Fruit fly (Drosophila melanogaster) whole organism, embryonic: Measurements from ENCODE around the gene ATPsynbeta.

ENCODE experiments used
- Adf1 ChIP-seq: fragments of 200-800 bp; sonication (Bioruptor generic); IDR thresholded peaks from 2 replicates; pipeline ENCODE4 v1.3.6; 2022; ENCODE audit warnings: missing biosample characterization, missing genetic modification characterization
- Antp ChIP-seq: fragments of 200-800 bp; sonication (Bioruptor generic); optimal IDR thresholded peaks from 3 replicates; lab custom pipeline; 2016; ENCODE audit warnings: missing biosample characterization, missing genetic modification characterization
- Awh ChIP-seq: fragments of 200-800 bp; sonication (Bioruptor generic); IDR thresholded peaks from 2 replicates; pipeline ENCODE4, ENCODE4 v1.3.6; 2022; ENCODE audit warnings: missing biosample characterization, missing genetic modification characterization
- CG10431 ChIP-seq: fragments of 200-800 bp; sonication (Bioruptor generic); optimal IDR thresholded peaks from 3 replicates; lab custom pipeline; 2018; ENCODE audit warnings: missing biosample characterization, mild to moderate bottlenecking, missing genetic modification characterization
- CG10959 ChIP-seq: fragments of 200-800 bp; sonication (Bioruptor generic); IDR thresholded peaks from 2 replicates; pipeline ENCODE4 v1.3.6; 2022; ENCODE audit warnings: missing biosample characterization, missing genetic modification characterization
- CG11695 ChIP-seq: fragments of 200-800 bp; sonication (Bioruptor generic); IDR thresholded peaks from 3 replicates; pipeline ENCODE4 v1.3.6; 2022; ENCODE audit warnings: missing biosample characterization, missing genetic modification characterization
- CG11696 ChIP-seq: fragments of 200-800 bp; sonication (Bioruptor generic); IDR thresholded peaks from 2 replicates; pipeline ENCODE4 v1.3.6; 2022; ENCODE audit warnings: missing biosample characterization, missing genetic modification characterization
- CG14667 ChIP-seq: fragments of 200-800 bp; sonication (Bioruptor generic); IDR thresholded peaks from 2 replicates; pipeline ENCODE4 v1.3.6; 2022; ENCODE audit warnings: missing biosample characterization, missing genetic modification characterization
- CG14710 ChIP-seq: fragments of 200-800 bp; sonication (Bioruptor generic); optimal IDR thresholded peaks from 3 replicates; lab custom pipeline; 2019; ENCODE audit warnings: missing biosample characterization, mild to moderate bottlenecking, missing genetic modification characterization, moderate library complexity
- CG1603 ChIP-seq: fragments of 200-800 bp; sonication (Bioruptor generic); optimal IDR thresholded peaks from 2 replicates; lab custom pipeline; 2019; ENCODE audit warnings: missing biosample characterization, mild to moderate bottlenecking, missing genetic modification characterization, moderate library complexity
- CG2712 ChIP-seq: fragments of 200-800 bp; optimal IDR thresholded peaks from 3 replicates; lab custom pipeline; 2019; ENCODE audit warnings: missing biosample characterization, mild to moderate bottlenecking, missing genetic modification characterization, moderate library complexity
- CG30431 ChIP-seq: fragments of 200-800 bp; sonication (Bioruptor generic); optimal IDR thresholded peaks from 2 replicates; lab custom pipeline; 2017; ENCODE audit warnings: missing biosample characterization, missing genetic modification characterization
- CG31224 ChIP-seq: fragments of 200-800 bp; sonication (Bioruptor generic); IDR thresholded peaks from 2 replicates; pipeline ENCODE4 v1.3.6; 2022; ENCODE audit warnings: missing biosample characterization, missing genetic modification characterization
- CG32772 ChIP-seq: fragments of 200-800 bp; sonication (Bioruptor generic); IDR thresholded peaks from 2 replicates; pipeline ENCODE4 v1.3.6; 2022; ENCODE audit warnings: missing biosample characterization, missing genetic modification characterization
- CG34224 ChIP-seq: fragments of 200-800 bp; sonication (Bioruptor generic); IDR thresholded peaks from 3 replicates; pipeline ENCODE4 v1.3.6; 2022; ENCODE audit warnings: missing biosample characterization, missing genetic modification characterization; ENCODE audit not compliant: partially characterized antibody
- CG34376 ChIP-seq: fragments of 200-800 bp; sonication (Bioruptor generic); optimal IDR thresholded peaks from 2 replicates; lab custom pipeline; 2018; ENCODE audit warnings: missing biosample characterization, mild to moderate bottlenecking, missing genetic modification characterization
- CG3847 ChIP-seq: fragments of 200-800 bp; sonication (Bioruptor generic); IDR thresholded peaks from 2 replicates; pipeline ENCODE4 v1.3.6; 2022; ENCODE audit warnings: missing biosample characterization, missing genetic modification characterization
- CG4328 ChIP-seq: fragments of 200-800 bp; sonication (Bioruptor generic); optimal IDR thresholded peaks from 3 replicates; lab custom pipeline; 2017; ENCODE audit warnings: missing biosample characterization, missing genetic modification reagents, missing genetic modification characterization
- CG43689 ChIP-seq: fragments of 200-800 bp; sonication (Bioruptor generic); IDR thresholded peaks from 2 replicates; pipeline ENCODE4 v1.3.6; 2022; ENCODE audit warnings: missing biosample characterization, missing genetic modification characterization
- CG4730 ChIP-seq: fragments of 200-800 bp; sonication (Bioruptor generic); IDR thresholded peaks from 2 replicates; pipeline ENCODE4 v1.3.6; 2022; ENCODE audit warnings: missing biosample characterization, missing genetic modification characterization
- CG5953 ChIP-seq: fragments of 200-800 bp; sonication (Bioruptor generic); IDR thresholded peaks from 2 replicates; pipeline ENCODE4 v1.3.6; 2022; ENCODE audit warnings: missing biosample characterization, missing genetic modification characterization
- CG6683 ChIP-seq: fragments of 200-800 bp; sonication (Bioruptor generic); optimal IDR thresholded peaks from 2 replicates; lab custom pipeline; 2017; ENCODE audit warnings: missing biosample characterization, mild to moderate bottlenecking, missing genetic modification characterization, missing genetic modification reagents
- CG6854 ChIP-seq: fragments of 200-800 bp; sonication (Bioruptor generic); optimal IDR thresholded peaks from 3 replicates; lab custom pipeline; 2017; ENCODE audit warnings: missing biosample characterization, mild to moderate bottlenecking, missing genetic modification characterization
- CG7963 ChIP-seq: fragments of 200-800 bp; sonication (Bioruptor generic); IDR thresholded peaks from 3 replicates; pipeline ENCODE4 v1.3.6; 2022; ENCODE audit warnings: missing biosample characterization, missing genetic modification characterization; ENCODE audit not compliant: partially characterized antibody
- CG8290 ChIP-seq, 3 experiments: fragments of 200-800 bp; sonication (Bioruptor generic); optimal IDR thresholded peaks; 2 replicates each; lab custom pipeline; 2016 to 2019; ENCODE audit warnings: missing biosample characterization in 3 of 3, missing genetic modification characterization in 3 of 3, mild to moderate bottlenecking in 2 of 3, moderate library complexity in 1 of 3
- CG8765 ChIP-seq: fragments of 200-800 bp; sonication (Bioruptor generic); IDR thresholded peaks from 2 replicates; pipeline ENCODE4 v1.3.6; 2022; ENCODE audit warnings: missing biosample characterization, missing genetic modification characterization
- CG8924 ChIP-seq: fragments of 200-800 bp; optimal IDR thresholded peaks from 3 replicates; lab custom pipeline; 2019; ENCODE audit warnings: missing biosample characterization, mild to moderate bottlenecking, missing genetic modification characterization, moderate library complexity
- CG9817 ChIP-seq: fragments of 200-800 bp; sonication (Bioruptor generic); optimal IDR thresholded peaks from 2 replicates; lab custom pipeline; 2018; ENCODE audit warnings: missing biosample characterization, mild to moderate bottlenecking, missing genetic modification characterization, moderate library complexity
- Camta ChIP-seq: fragments of 200-800 bp; sonication (Bioruptor generic); optimal IDR thresholded peaks from 2 replicates; lab custom pipeline; 2016; ENCODE audit warnings: missing biosample characterization, missing genetic modification characterization
- H15 ChIP-seq: fragments of 200-800 bp; sonication (Bioruptor generic); IDR thresholded peaks from 3 replicates; pipeline ENCODE4 v1.3.6; 2022; ENCODE audit warnings: missing biosample characterization, missing genetic modification characterization
- HLH4C ChIP-seq: fragments of 200-800 bp; sonication (Bioruptor generic); IDR thresholded peaks from 3 replicates; pipeline ENCODE4 v1.3.6; 2022; ENCODE audit warnings: missing biosample characterization, missing genetic modification characterization; ENCODE audit not compliant: partially characterized antibody
- Hr3 ChIP-seq: fragments of 200-800 bp; sonication (Bioruptor generic); optimal IDR thresholded peaks from 3 replicates; lab custom pipeline; 2016; ENCODE audit warnings: missing biosample characterization, missing genetic modification characterization
- Hr78 ChIP-seq, 2 experiments: fragments of 200-800 bp in 1 of 2; fragments of >200 bp in 1 of 2; sonication (Bioruptor generic) in 1 of 2; optimal IDR thresholded peaks; 2 replicates each; lab custom pipeline; 2017 to 2019; ENCODE audit warnings: missing biosample characterization in 2 of 2, missing genetic modification characterization in 2 of 2, mild to moderate bottlenecking in 1 of 2, moderate library complexity in 1 of 2
- NC2β ChIP-seq: fragments of 200-800 bp; sonication (Bioruptor generic); optimal IDR thresholded peaks from 2 replicates; lab custom pipeline; 2016; ENCODE audit warnings: missing biosample characterization, missing genetic modification characterization
- Nf-YB ChIP-seq: fragments of 200-800 bp; sonication (Bioruptor generic); optimal IDR thresholded peaks from 3 replicates; lab custom pipeline; 2019; ENCODE audit warnings: missing biosample characterization, mild to moderate bottlenecking, missing genetic modification characterization, moderate library complexity
- TFAM ChIP-seq: fragments of 200-800 bp; sonication (Bioruptor generic); optimal IDR thresholded peaks from 2 replicates; lab custom pipeline; 2017; ENCODE audit warnings: missing biosample characterization, missing genetic modification characterization, inconsistent platforms
- Trl ChIP-seq, 3 experiments: fragments of >200 bp in 2 of 3; fragments of 200-800 bp in 1 of 3; sonication (Bioruptor generic) in 1 of 3; optimal IDR thresholded peaks; 2 replicates in 1 of 3; 3 replicates in 2 of 3; lab custom pipeline; 2016 to 2017; ENCODE audit warnings: missing biosample characterization in 1 of 3, missing genetic modification characterization in 1 of 3
- YL-1 ChIP-seq: fragments of 200-800 bp; sonication (Bioruptor generic); optimal IDR thresholded peaks from 3 replicates; lab custom pipeline; 2017; ENCODE audit warnings: missing biosample characterization, mild to moderate bottlenecking, missing genetic modification characterization
- ash1 ChIP-seq: fragments of 200-800 bp; sonication (Bioruptor generic); optimal IDR thresholded peaks from 2 replicates; lab custom pipeline; 2018; ENCODE audit warnings: missing biosample characterization, mild to moderate bottlenecking, missing genetic modification characterization
- btn ChIP-seq: fragments of 200-800 bp; sonication (Bioruptor generic); optimal IDR thresholded peaks from 2 replicates; lab custom pipeline; 2016; ENCODE audit warnings: missing biosample characterization, missing genetic modification characterization
- dpn ChIP-seq, 2 experiments: fragments of 200-800 bp; sonication (Bioruptor generic); optimal IDR thresholded peaks; 3 replicates each; lab custom pipeline; 2016; ENCODE audit warnings: missing biosample characterization in 2 of 2, missing genetic modification characterization in 2 of 2
- eyg ChIP-seq: fragments of 200-800 bp; sonication (Bioruptor generic); optimal IDR thresholded peaks from 3 replicates; lab custom pipeline; 2016; ENCODE audit warnings: missing biosample characterization, missing genetic modification characterization
- grn ChIP-seq: fragments of 200-800 bp; sonication (Bioruptor generic); optimal IDR thresholded peaks from 3 replicates; lab custom pipeline; 2017; ENCODE audit warnings: missing biosample characterization, missing genetic modification characterization
- inv ChIP-seq: fragments of 200-800 bp; sonication (Bioruptor generic); IDR thresholded peaks from 2 replicates; pipeline ENCODE4 v1.3.6; 2022; ENCODE audit warnings: missing biosample characterization, missing genetic modification characterization; ENCODE audit not compliant: partially characterized antibody
- kah ChIP-seq: fragments of 200-800 bp; sonication (Bioruptor generic); optimal IDR thresholded peaks from 2 replicates; lab custom pipeline; 2018; ENCODE audit warnings: missing biosample characterization, mild to moderate bottlenecking, missing genetic modification characterization
- nau ChIP-seq: fragments of 200-800 bp; sonication (Bioruptor generic); optimal IDR thresholded peaks from 3 replicates; lab custom pipeline; 2017; ENCODE audit warnings: missing biosample characterization, mild to moderate bottlenecking, missing genetic modification characterization, missing genetic modification reagents
- org-1 ChIP-seq: fragments of 200-800 bp; sonication (Bioruptor generic); optimal IDR thresholded peaks from 2 replicates; lab custom pipeline; 2017; ENCODE audit warnings: missing biosample characterization, missing genetic modification characterization
- so ChIP-seq: fragments of 200-800 bp; sonication (Bioruptor generic); IDR thresholded peaks from 3 replicates; pipeline ENCODE4 v1.3.6; 2022; ENCODE audit warnings: missing biosample characterization, missing genetic modification characterization
- tx ChIP-seq: fragments of 200-800 bp; sonication (Bioruptor generic); optimal IDR thresholded peaks from 2 replicates; lab custom pipeline; 2016; ENCODE audit warnings: missing biosample characterization, missing genetic modification characterization

The ATPsynbeta gene

dm6 chr4:982791-983407 is 48.4 kb upstream of the ATPsynbeta start (continued):
- TF ChIP-seq CG34224 (no peak), Hr78 (GFP tag; optimal IDR thresholded peaks at IDR 0.05; lab: Kevin White, UChicago) (no peak), CG4328 (GFP tag; lab: Kevin White, UChicago) (peak; percentile 21), Antp (GFP tag; lab: Kevin White, UChicago) (no peak), CG31224 (GFP tag; lab: Robert Waterston, UW) (no peak; the same call in 1 of the 2 replicates), CG8924 (tag; lab: Kevin White, UChicago) (peak; percentile 80), CG5953 (GFP tag; lab: Robert Waterston, UW) (peak; percentile 67), HLH4C (GFP tag; lab: Robert Waterston, UW) (no peak), CG10959 (GFP tag; lab: Robert Waterston, UW) (no peak), ash1 (no peak), eyg (peak; percentile 50), CG8290 (GFP tag; optimal IDR thresholded peaks at IDR 0.05; lab: Kevin White, UChicago) (peak; percentile 44), CG8290 (tag; optimal IDR thresholded peaks at IDR 0.05; lab: Kevin White, UChicago) (peak in 1 of 2 experiments; percentile 60), Hr3 (peak; percentile 67), Trl (optimal IDR thresholded peaks at IDR 0.05; lab: Kevin White, UChicago) (no peak), Trl (GFP tag; optimal IDR thresholded peaks at IDR 0.05; lab: Kevin White, UChicago) (peak; percentile 82), CG7963 (no peak), so (GFP tag; lab: Robert Waterston, UW) (no peak), CG2712 (peak; percentile 88), CG6683 (GFP tag; lab: Kevin White, UChicago) (peak; percentile 50), CG30431 (GFP tag; lab: Kevin White, UChicago) (no peak), nau (GFP tag; lab: Kevin White, UChicago) (peak; percentile 51), CG10431 (GFP tag; lab: Kevin White, UChicago) (peak; percentile 13), Camta (GFP tag; lab: Kevin White, UChicago) (peak; percentile 56), grn (GFP tag; lab: Kevin White, UChicago) (no peak), CG34376 (no peak), CG11696 (GFP tag; lab: Robert Waterston, UW) (peak; percentile 26; the same call in 1 of the 2 replicates), CG1603 (peak; percentile 77), YL-1 (GFP tag; lab: Kevin White, UChicago) (no peak), org-1 (GFP tag; lab: Kevin White, UChicago) (peak; percentile 73), CG9817 (tag; lab: Kevin White, UChicago) (no peak), CG8765 (GFP tag; lab: Robert Waterston, UW) (no peak), CG11695 (GFP tag; lab: Robert Waterston, UW) (peak; percentile 78), btn (GFP tag; lab: Kevin White, UChicago) (peak; percentile 39), CG43689 (GFP tag; lab: Robert Waterston, UW) (no peak), Awh (GFP tag; lab: Robert Waterston, UW) (no peak; the same call in 1 of the 2 replicates), kah (GFP tag; lab: Kevin White, UChicago) (no peak), CG4730 (GFP tag; lab: Robert Waterston, UW) (no peak), CG14667 (GFP tag; lab: Robert Waterston, UW) (no peak), tx (peak; percentile 50), CG3847 (GFP tag; lab: Robert Waterston, UW) (no peak), CG14710 (tag; lab: Kevin White, UChicago) (peak; percentile 71), Adf1 (GFP tag; lab: Robert Waterston, UW) (peak; percentile 27; the same call in 1 of the 2 replicates), TFAM (no peak), Nf-YB (GFP tag; lab: Kevin White, UChicago) (peak; percentile 61), dpn (GFP tag; optimal IDR thresholded peaks at IDR 0.05; lab: Kevin White, UChicago) (peak; percentile 58 to 81), CG6854 (GFP tag; lab: Kevin White, UChicago) (no peak), inv (no peak), H15 (GFP tag; lab: Robert Waterston, UW) (no peak; the same call in 1 of the 3 replicates), CG32772 (no peak), NC2β (GFP tag; lab: Kevin White, UChicago) (peak; percentile 62)
